Worm (Caenorhabditis elegans): ENCODE measurements around the gene dpy-31.

dpy-31 gene

DNA sequence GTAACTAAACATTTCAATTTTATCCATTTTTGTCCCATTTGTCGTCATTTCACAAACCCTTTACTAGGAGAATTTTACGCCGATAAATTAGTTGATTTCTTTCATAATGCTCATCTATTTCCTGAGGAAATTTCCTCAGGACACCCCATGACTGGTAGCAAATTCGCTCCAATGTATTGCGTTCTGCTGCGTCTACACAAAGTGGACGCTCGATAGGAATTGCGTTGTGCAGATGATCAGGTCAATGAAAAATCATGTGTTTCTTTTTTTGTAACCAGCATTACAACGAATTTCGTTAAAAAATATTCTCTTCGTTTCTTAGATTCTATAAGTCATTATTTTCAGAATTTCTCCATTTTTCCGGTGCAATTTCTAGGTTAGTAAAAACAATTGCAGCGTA is 20.2 kb upstream of the dpy-31 start, which contains the start of gene epg-4 (continued):
- TF ChIP-seq hmg-20 (GFP tag; IDR thresholded peaks at IDR 0.05) (no peak), mes-4 (tag; optimal IDR thresholded peaks at IDR 0.05) (no peak), madf-6 (GFP tag; IDR thresholded peaks at IDR 0.05) (peak; percentile 44), athp-1 (tag; optimal IDR thresholded peaks at IDR 0.05) (peak; percentile 34), unc-62 (GFP tag; optimal IDR thresholded peaks at IDR 0.05) (no peak), bed-1 (GFP tag; IDR thresholded peaks at IDR 0.05) (no peak), lin-54 (GFP tag; optimal IDR thresholded peaks at IDR 0.05) (peak; percentile 42), somi-1 (GFP tag; optimal IDR thresholded peaks at IDR 0.05) (peak; percentile 0), mel-28 (tag; optimal IDR thresholded peaks at IDR 0.05; ENCODE audit: borderline replicate concordance) (no peak), madf-8 (GFP tag; conservative IDR thresholded peaks at IDR 0.05) (peak; percentile 14; the same call in 1 of the 2 replicates), Y79H2A.3 (GFP tag; conservative IDR thresholded peaks at IDR 0.05) (no peak), pha-4 (tag; optimal IDR thresholded peaks at IDR 0.05) (no peak), K12H6.12 (tag; optimal IDR thresholded peaks at IDR 0.05) (peak; percentile 24), ztf-6 (GFP tag; IDR thresholded peaks at IDR 0.05) (no peak), lin-40 (tag; optimal IDR thresholded peaks at IDR 0.05) (no peak), madf-10 (tag; optimal IDR thresholded peaks at IDR 0.05) (no peak), ceh-40 (GFP tag; IDR thresholded peaks at IDR 0.05) (no peak), ztf-3 (GFP tag; optimal IDR thresholded peaks at IDR 0.05) (no peak), zim-3 (tag; optimal IDR thresholded peaks at IDR 0.05) (peak; percentile 30), egrh-3 (GFP tag; IDR thresholded peaks at IDR 0.05) (no peak), sptf-2 (GFP tag; optimal IDR thresholded peaks at IDR 0.05) (no peak), atf-7 (tag; optimal IDR thresholded peaks at IDR 0.05) (peak; percentile 21), F10E7.11 (tag; optimal IDR thresholded peaks at IDR 0.05) (no peak), Y53G8AR.9 (GFP tag; conservative IDR thresholded peaks at IDR 0.05) (0 out of 2 replicates have a peak, but pooled peaks have one; percentile 45), B0019.2 (GFP tag; conservative IDR thresholded peaks at IDR 0.05) (no peak; the same call in 1 of the 2 replicates), dox-1 (GFP tag; IDR thresholded peaks at IDR 0.05) (peak; percentile 72), lir-1 (GFP tag; conservative IDR thresholded peaks at IDR 0.05) (no peak), nhr-120 (GFP tag; IDR thresholded peaks at IDR 0.05) (no peak), xnd-1 (tag; optimal IDR thresholded peaks at IDR 0.05) (no peak), rcor-1 (GFP tag; IDR thresholded peaks at IDR 0.05) (no peak), rec-8 (tag; optimal IDR thresholded peaks at IDR 0.05) (no peak), D2030.7 (GFP tag; IDR thresholded peaks at IDR 0.05) (peak; percentile 27; the same call in 1 of the 2 replicates), sdz-38 (tag; optimal IDR thresholded peaks at IDR 0.05) (no peak), nhr-90 (tag; optimal IDR thresholded peaks at IDR 0.05) (peak; percentile 28), nhr-80 (tag; optimal IDR thresholded peaks at IDR 0.05) (peak; percentile 53), die-1 (tag; optimal IDR thresholded peaks at IDR 0.05) (peak; percentile 49), akir-1 (GFP tag; optimal IDR thresholded peaks at IDR 0.05) (no peak), T07F8.4 (tag; optimal IDR thresholded peaks at IDR 0.05) (no peak), snpc-1.1 (tag; optimal IDR thresholded peaks at IDR 0.05; ENCODE audit: insufficient read depth) (no peak), hlh-12 (tag; optimal IDR thresholded peaks at IDR 0.05) (no peak), ccch-3 (GFP tag; optimal IDR thresholded peaks at IDR 0.05) (no peak), ceh-27 (GFP tag; optimal IDR thresholded peaks at IDR 0.05) (peak; percentile 23), ztf-25 (GFP tag; IDR thresholded peaks at IDR 0.05) (no peak), nfyb-1 (GFP tag; IDR thresholded peaks at IDR 0.05) (peak; percentile 62; the same call in 1 of the 2 replicates), Y56A3A.18 (GFP tag; IDR thresholded peaks at IDR 0.05) (no peak)
